Worm (Caenorhabditis elegans): ENCODE data around the gene Y69A2AR.50.

DNA sequence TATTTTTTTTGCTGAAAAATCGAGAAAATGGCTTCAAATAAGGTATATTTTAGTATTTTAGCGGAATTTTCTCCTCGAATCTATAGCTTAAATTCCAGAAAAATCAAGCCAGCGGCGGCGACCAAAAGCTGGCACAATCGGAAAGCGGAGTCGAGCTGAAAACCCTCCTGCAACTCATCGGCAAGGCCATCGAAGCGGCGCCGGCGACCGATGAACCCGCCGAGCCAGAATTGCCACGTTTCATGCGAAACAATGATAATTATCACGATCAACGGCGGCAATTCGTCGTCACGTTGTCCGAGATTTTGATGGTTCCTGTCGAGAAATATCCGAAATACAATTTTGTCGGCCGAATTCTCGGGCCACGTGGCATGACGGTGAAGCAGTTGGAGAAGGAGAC lies 48.2 kb downstream of the Y69A2AR.50 start, which contains the start of gene Y69A2AR.32:
- no peak for TF ChIP-seq ama-1 (optimal IDR thresholded peaks at IDR 0.05)
- TF ChIP-seq tbx-37 (GFP tag; conservative IDR thresholded peaks at IDR 0.05): no peak
- TF ChIP-seq ceh-13 (GFP tag; optimal IDR thresholded peaks at IDR 0.05): no peak
- no peak for TF ChIP-seq sea-1 (GFP tag; conservative IDR thresholded peaks at IDR 0.05)
- TF ChIP-seq flt-1 (GFP tag; IDR thresholded peaks at IDR 0.05): no peak
- no peak for TF ChIP-seq ceh-36 (tag; optimal IDR thresholded peaks at IDR 0.05)
- TF ChIP-seq B0310.2 (tag; optimal IDR thresholded peaks at IDR 0.05): no peak
- TF ChIP-seq pes-1 (GFP tag; IDR thresholded peaks at IDR 0.05): no peak
- TF ChIP-seq tbx-11 (GFP tag; IDR thresholded peaks at IDR 0.05): no peak
- TF ChIP-seq ets-7 (tag; optimal IDR thresholded peaks at IDR 0.05): no peak
- no peak for TF ChIP-seq hnd-1 (tag; optimal IDR thresholded peaks at IDR 0.05)
- TF ChIP-seq tra-4 (tag; optimal IDR thresholded peaks at IDR 0.05): no peak
- TF ChIP-seq aly-1 (tag; optimal IDR thresholded peaks at IDR 0.05): no peak

Measured in whole organism, early embryonic.